Fruit fly (Drosophila melanogaster) whole organism, prepupa: ENCODE results near the gene Gas8.

Experiments used
- CG3919 ChIP-seq: fragments of 200-800 bp; sonication (Bioruptor generic); optimal IDR thresholded peaks from 3 replicates; lab custom pipeline; 2016; ENCODE audit warnings: missing biosample characterization, missing genetic modification characterization
- CG6163 ChIP-seq: fragments of 200-800 bp; sonication (Bioruptor generic); IDR thresholded peaks from 3 replicates; pipeline ENCODE4 v1.3.6; 2022; ENCODE audit warnings: missing biosample characterization, missing genetic modification characterization
- CG6792 ChIP-seq: fragments of 200-800 bp; sonication (Bioruptor generic); optimal IDR thresholded peaks from 3 replicates; lab custom pipeline; 2016; ENCODE audit warnings: missing biosample characterization, missing genetic modification characterization
- Ets21C ChIP-seq: fragments of 200-800 bp; sonication (Bioruptor generic); optimal IDR thresholded peaks from 3 replicates; lab custom pipeline; 2016; ENCODE audit warnings: missing biosample characterization, missing genetic modification characterization
- Sox102F ChIP-seq: fragments of 200-800 bp; sonication (Bioruptor generic); optimal IDR thresholded peaks from 2 replicates; lab custom pipeline; 2016; ENCODE audit warnings: missing biosample characterization, mild to moderate bottlenecking, missing genetic modification characterization
- Sox15 ChIP-seq: fragments of 200-800 bp; sonication (Bioruptor generic); optimal IDR thresholded peaks from 3 replicates; lab custom pipeline; 2016; ENCODE audit warnings: missing biosample characterization, missing genetic modification characterization
- dsx ChIP-seq: fragments of 200-800 bp; optimal IDR thresholded peaks from 3 replicates; lab custom pipeline; 2019; ENCODE audit warnings: missing biosample characterization, mild to moderate bottlenecking, missing genetic modification characterization, moderate library complexity; ENCODE audit not compliant: poor library complexity, severe bottlenecking
- fd59A ChIP-seq: fragments of 200-800 bp; sonication (Bioruptor generic); optimal IDR thresholded peaks from 2 replicates; lab custom pipeline; 2017; ENCODE audit warnings: missing biosample characterization, mild to moderate bottlenecking, missing genetic modification characterization, missing genetic modification reagents
- net ChIP-seq: fragments of 200-800 bp; sonication (Bioruptor generic); optimal IDR thresholded peaks from 3 replicates; lab custom pipeline; 2016; ENCODE audit warnings: missing biosample characterization, missing genetic modification characterization

dm6 chrX:3451916-3452315, 52.7 kb downstream of the Gas8 start:
- TF ChIP-seq net (no peak), dsx (GFP tag; lab: Kevin White, UChicago) (no peak), fd59A (GFP tag; lab: Kevin White, UChicago) (no peak), CG6792 (GFP tag; lab: Kevin White, UChicago) (no peak), Sox15 (GFP tag; lab: Kevin White, UChicago) (no peak), CG6163 (GFP tag; lab: Robert Waterston, UW) (no peak), Sox102F (no peak), CG3919 (peak; percentile 4), Ets21C (GFP tag; lab: Kevin White, UChicago) (no peak)
